Worm (Caenorhabditis elegans) whole organism, L3 larva: ENCODE results near the gene F38E9.4.

Source experiments
- lsy-12 ChIP-seq: sonication (generic microtip); optimal IDR thresholded peaks from 2 replicates; lab custom pipeline; 2016; ENCODE audit warnings: mild to moderate bottlenecking, missing genetic modification characterization, missing compliant biosample characterization
- nfya-1 ChIP-seq: sonication (generic microtip); optimal IDR thresholded peaks from 2 replicates; lab custom pipeline; 2017; ENCODE audit warnings: missing genetic modification characterization, mild to moderate bottlenecking, missing compliant biosample characterization, antibody characterized with exemption, moderate library complexity; ENCODE audit not compliant: insufficient read depth
- nhr-11 ChIP-seq: fragments of 150-350 bp; optimal IDR thresholded peaks from 2 replicates; lab custom pipeline; 2014; ENCODE audit warnings: missing biosample characterization, missing genetic modification characterization
- snpc-4 ChIP-seq: fragments of 150-350 bp; optimal IDR thresholded peaks from 2 replicates; lab custom pipeline; 2014; ENCODE audit warnings: missing biosample characterization, missing genetic modification characterization
- zag-1 ChIP-seq: fragments of 150-350 bp; optimal IDR thresholded peaks from 2 replicates; lab custom pipeline; 2014; ENCODE audit warnings: missing biosample characterization, missing genetic modification characterization
- ztf-11 ChIP-seq: fragments of 150-350 bp; optimal IDR thresholded peaks from 2 replicates; lab custom pipeline; 2014; ENCODE audit warnings: missing biosample characterization, missing genetic modification characterization
- ztf-4 ChIP-seq: fragments of 150-350 bp; optimal IDR thresholded peaks from 2 replicates; lab custom pipeline; 2014; ENCODE audit warnings: missing biosample characterization, missing genetic modification characterization

- TF ChIP-seq ztf-4 (no peak), zag-1 (no peak), nfya-1 (tag; lab: Kevin White, UChicago) (no peak), ztf-11 (tag; lab: Kevin White, UChicago) (no peak), lsy-12 (tag; lab: Kevin White, UChicago) (no peak), nhr-11 (tag; lab: Kevin White, UChicago) (no peak), snpc-4 (no peak)
Measured at ce11 chrX:16485322-16485721, 33.6 kb downstream of the F38E9.4 start.
